Fruit fly (Drosophila melanogaster): Measurements from ENCODE around the gene CG4596.

DNA sequence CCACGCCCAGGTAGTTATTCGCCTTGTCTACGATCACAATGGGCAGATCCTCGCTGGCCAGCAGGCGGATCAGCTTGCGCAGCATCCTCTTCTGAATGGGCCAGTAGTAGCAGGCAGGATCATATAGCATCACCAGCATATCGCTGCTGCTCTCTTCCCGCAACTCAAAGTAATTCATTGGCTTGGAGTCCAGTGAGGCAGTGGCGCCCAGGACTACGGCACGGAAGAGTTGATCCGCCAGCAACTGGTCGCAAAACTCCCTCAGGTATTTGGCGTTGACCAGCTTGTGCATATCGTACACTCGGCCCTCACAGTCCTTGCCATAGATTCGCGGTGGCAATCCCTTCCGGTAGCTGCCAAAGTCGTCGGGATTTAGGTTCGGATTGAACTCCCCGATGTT, 5.8 kb downstream of the CG4596 start:
- TF ChIP-seq CTCF (optimal IDR thresholded peaks at IDR 0.05) (no peak), CG8478 (optimal IDR thresholded peaks at IDR 0.05) (no peak)
